Worm (Caenorhabditis elegans) whole organism, L4 larva: Measurements from ENCODE around the gene C56G2.4.
A peak's percentile ranks its signal among the peaks of the same experiment; 100 is the strongest.

Source experiments
- F44E2.7 ChIP-seq: fragments of 200-800 bp; sonication (Bioruptor generic); IDR thresholded peaks from 2 replicates; pipeline ENCODE4 v2.1.2; 2022; ENCODE audit warnings: missing genetic modification characterization, missing compliant biosample characterization
- T26A8.4 ChIP-seq: fragments of 200-800 bp; sonication (Bioruptor generic); IDR thresholded peaks from 2 replicates; pipeline ENCODE4 v1.3.6; 2022; ENCODE audit warnings: missing genetic modification characterization, missing compliant biosample characterization
- Y48G9A.11 ChIP-seq: fragments of 200-800 bp; sonication (Bioruptor generic); IDR thresholded peaks from 2 replicates; pipeline ENCODE4 v1.3.6; 2022; ENCODE audit warnings: missing genetic modification reagents, missing genetic modification characterization, missing compliant biosample characterization
- Y75B8A.6 ChIP-seq: fragments of 200-800 bp; sonication (Bioruptor generic); IDR thresholded peaks from 2 replicates; pipeline ENCODE4 v1.3.6; 2022; ENCODE audit warnings: missing genetic modification reagents, missing genetic modification characterization, missing compliant biosample characterization
- ZK546.5 ChIP-seq, 2 experiments: sonication (generic microtip); optimal IDR thresholded peaks; 2 replicates each; lab custom pipeline; 2017; ENCODE audit warnings: missing biosample characterization in 2 of 2, missing genetic modification characterization in 2 of 2
- aha-1 ChIP-seq: fragments of 150-350 bp; peaks from one replicate; lab custom pipeline; 2014; ENCODE audit warnings: missing biosample characterization, missing genetic modification characterization
- aly-2 ChIP-seq: sonication (generic microtip); optimal IDR thresholded peaks from 2 replicates; lab custom pipeline; 2018; ENCODE audit warnings: missing biosample characterization, missing genetic modification characterization
- arid-1 ChIP-seq: fragments of 200-800 bp; sonication (Bioruptor generic); conservative IDR thresholded peaks from 2 replicates; pipeline ENCODE4 v1.3.6; 2022; ENCODE audit warnings: missing genetic modification reagents, missing genetic modification characterization, missing compliant biosample characterization
- attf-4 ChIP-seq: sonication (generic microtip); optimal IDR thresholded peaks from 3 replicates; lab custom pipeline; 2017; ENCODE audit warnings: missing biosample characterization, missing genetic modification characterization
- ceh-20 ChIP-seq: fragments of 200-800 bp; sonication (Bioruptor generic); IDR thresholded peaks from 2 replicates; pipeline ENCODE4 v1.3.6; 2022; ENCODE audit warnings: missing genetic modification reagents, missing genetic modification characterization, missing compliant biosample characterization
- ceh-28 ChIP-seq: fragments of 150-350 bp; optimal IDR thresholded peaks from 2 replicates; lab custom pipeline; 2014; ENCODE audit warnings: missing biosample characterization, missing genetic modification reagents, missing genetic modification characterization
- ceh-62 ChIP-seq: sonication (generic microtip); optimal IDR thresholded peaks from 2 replicates; lab custom pipeline; 2017; ENCODE audit warnings: missing biosample characterization, missing genetic modification characterization
- ceh-82 ChIP-seq: sonication (generic microtip); optimal IDR thresholded peaks from 2 replicates; lab custom pipeline; 2017; ENCODE audit warnings: missing biosample characterization, missing genetic modification characterization
- cey-2 ChIP-seq: sonication (generic microtip); optimal IDR thresholded peaks from 3 replicates; lab custom pipeline; 2017; ENCODE audit warnings: missing genetic modification characterization, mild to moderate bottlenecking, missing compliant biosample characterization, antibody characterized with exemption, borderline replicate concordance; ENCODE audit not compliant: insufficient read depth
- daf-12 ChIP-seq: fragments of 150-350 bp; optimal IDR thresholded peaks from 2 replicates; lab custom pipeline; 2014; ENCODE audit warnings: missing biosample characterization, missing genetic modification reagents, missing genetic modification characterization
- daf-16 ChIP-seq, 3 experiments: sonication (generic microtip); optimal IDR thresholded peaks; 2 replicates each; lab custom pipeline; 2016 to 2017; ENCODE audit warnings: missing genetic modification characterization in 3 of 3, missing genetic modification reagents in 3 of 3, mild to moderate bottlenecking in 2 of 3, missing compliant biosample characterization in 2 of 3, missing biosample characterization in 1 of 3, moderate library complexity in 1 of 3
- daf-19 ChIP-seq: fragments of 200-800 bp; sonication (Bioruptor generic); conservative IDR thresholded peaks from 2 replicates; pipeline ENCODE4 v1.3.6; 2022; ENCODE audit warnings: missing genetic modification characterization, missing compliant biosample characterization
- dmd-8 ChIP-seq: fragments of 200-800 bp; sonication (Bioruptor generic); IDR thresholded peaks from 2 replicates; pipeline ENCODE4 v1.3.6; 2022; ENCODE audit warnings: missing genetic modification characterization, missing compliant biosample characterization
- dmd-9 ChIP-seq: fragments of 200-800 bp; sonication (Bioruptor generic); IDR thresholded peaks from 2 replicates; pipeline ENCODE4 v1.3.6; 2022; ENCODE audit warnings: missing genetic modification reagents, missing genetic modification characterization, missing compliant biosample characterization
- duxl-1 ChIP-seq: sonication (generic microtip); optimal IDR thresholded peaks from 2 replicates; lab custom pipeline; 2016; ENCODE audit warnings: mild to moderate bottlenecking, missing genetic modification characterization, moderate library complexity, missing compliant biosample characterization; ENCODE audit not compliant: poor library complexity
- dve-1 ChIP-seq: sonication (generic microtip); optimal IDR thresholded peaks from 2 replicates; lab custom pipeline; 2017; ENCODE audit warnings: antibody characterized with exemption, mild to moderate bottlenecking, missing genetic modification characterization, missing compliant biosample characterization; ENCODE audit not compliant: insufficient read depth
- hlh-11 ChIP-seq: fragments of 200-800 bp; sonication (Bioruptor generic); optimal IDR thresholded peaks from 2 replicates; lab custom pipeline; 2018; ENCODE audit warnings: mild to moderate bottlenecking, missing genetic modification characterization, missing compliant biosample characterization
- hlh-30 ChIP-seq: sonication (generic microtip); optimal IDR thresholded peaks from 2 replicates; lab custom pipeline; 2017; ENCODE audit warnings: antibody characterized with exemption, mild to moderate bottlenecking, missing genetic modification characterization, missing compliant biosample characterization; ENCODE audit not compliant: insufficient read depth
- hmg-1.1 ChIP-seq: fragments of 200-800 bp; sonication (Bioruptor generic); IDR thresholded peaks from 2 replicates; pipeline ENCODE4 v1.3.6; 2022; ENCODE audit warnings: missing genetic modification reagents, missing genetic modification characterization, missing compliant biosample characterization
- lin-1 ChIP-seq: fragments of 200-800 bp; sonication (Bioruptor generic); IDR thresholded peaks from 2 replicates; pipeline ENCODE4 v1.3.6; 2022; ENCODE audit warnings: missing genetic modification reagents, missing genetic modification characterization, missing compliant biosample characterization
- lin-15B ChIP-seq: fragments of 150-350 bp; sonication (generic microtip); optimal IDR thresholded peaks from 3 replicates; lab custom pipeline; 2014; ENCODE audit warnings: missing biosample characterization, missing genetic modification characterization
- lin-39 ChIP-seq: fragments of 150-350 bp; optimal IDR thresholded peaks from 2 replicates; lab custom pipeline; 2014; ENCODE audit warnings: missing biosample characterization, missing genetic modification reagents, missing genetic modification characterization
- madf-9 ChIP-seq: fragments of 200-800 bp; sonication (Bioruptor generic); conservative IDR thresholded peaks from 2 replicates; pipeline ENCODE4 v1.3.6; 2022; ENCODE audit warnings: missing genetic modification reagents, missing genetic modification characterization, missing compliant biosample characterization
- mdt-29 ChIP-seq: fragments of 200-800 bp; sonication (Bioruptor generic); IDR thresholded peaks from 2 replicates; pipeline ENCODE4 v1.3.6; 2022; ENCODE audit warnings: missing genetic modification reagents, missing genetic modification characterization, missing compliant biosample characterization
- mep-1 ChIP-seq: fragments of 150-350 bp; sonication (generic microtip); optimal IDR thresholded peaks from 3 replicates; lab custom pipeline; 2014; ENCODE audit warnings: missing biosample characterization, missing genetic modification characterization
- mxl-3 ChIP-seq: fragments of 200-800 bp; sonication (Bioruptor generic); optimal IDR thresholded peaks from 2 replicates; lab custom pipeline; 2018; ENCODE audit warnings: mild to moderate bottlenecking, missing genetic modification characterization, missing compliant biosample characterization
- nhr-10 ChIP-seq: fragments of 150-350 bp; optimal IDR thresholded peaks from 2 replicates; lab custom pipeline; 2014; ENCODE audit warnings: missing biosample characterization, missing genetic modification characterization
- nhr-102 ChIP-seq: sonication (generic microtip); optimal IDR thresholded peaks from 2 replicates; lab custom pipeline; 2016; ENCODE audit warnings: mild to moderate bottlenecking, missing genetic modification characterization, moderate library complexity, missing compliant biosample characterization
- nhr-11 ChIP-seq: fragments of 150-350 bp; optimal IDR thresholded peaks from 2 replicates; lab custom pipeline; 2014; ENCODE audit warnings: missing biosample characterization, missing genetic modification characterization
- nhr-28 ChIP-seq: fragments of 150-350 bp; optimal IDR thresholded peaks from 2 replicates; lab custom pipeline; 2014; ENCODE audit warnings: missing biosample characterization, missing genetic modification characterization
- nhr-41 ChIP-seq: fragments of 200-800 bp; sonication (Bioruptor generic); IDR thresholded peaks from 2 replicates; pipeline ENCODE4 v1.3.6; 2022; ENCODE audit warnings: missing genetic modification reagents, missing genetic modification characterization, missing compliant biosample characterization
- nhr-6 ChIP-seq: fragments of 150-350 bp; optimal IDR thresholded peaks from 2 replicates; lab custom pipeline; 2014; ENCODE audit warnings: missing biosample characterization, missing genetic modification characterization
- nhr-76 ChIP-seq: fragments of 150-350 bp; optimal IDR thresholded peaks from 2 replicates; lab custom pipeline; 2014; ENCODE audit warnings: missing biosample characterization, missing genetic modification characterization
- nhr-77 ChIP-seq: fragments of 150-350 bp; optimal IDR thresholded peaks from 2 replicates; lab custom pipeline; 2014; ENCODE audit warnings: missing biosample characterization, missing genetic modification characterization
- pha-4 ChIP-seq, 2 experiments: fragments of 150-350 bp in 1 of 2; fragments of 200-800 bp in 1 of 2; sonication (Bioruptor generic) in 1 of 2; IDR thresholded peaks in 1 of 2; optimal IDR thresholded peaks in 1 of 2; 2 replicates each; pipeline versions ENCODE4 v1.3.6 to Lab custom; 2014 to 2022; ENCODE audit warnings: missing genetic modification characterization in 2 of 2, missing genetic modification reagents in 2 of 2, missing biosample characterization in 1 of 2, missing compliant biosample characterization in 1 of 2
- php-3 ChIP-seq: fragments of 200-800 bp; sonication (Bioruptor generic); IDR thresholded peaks from 2 replicates; pipeline ENCODE4 v1.3.6; 2022; ENCODE audit warnings: missing genetic modification reagents, missing genetic modification characterization, missing compliant biosample characterization
- rbr-2 ChIP-seq: sonication (generic microtip); optimal IDR thresholded peaks from 2 replicates; lab custom pipeline; 2016; ENCODE audit warnings: missing genotype, missing genetic modification characterization, missing compliant biosample characterization
- saeg-2 ChIP-seq: fragments of 200-800 bp; sonication (Bioruptor generic); IDR thresholded peaks from 2 replicates; pipeline ENCODE4 v1.3.6; 2022; ENCODE audit warnings: missing genetic modification reagents, missing genetic modification characterization, missing compliant biosample characterization
- skn-1 ChIP-seq: fragments of 150-350 bp; optimal IDR thresholded peaks from 2 replicates; lab custom pipeline; 2014; ENCODE audit warnings: missing biosample characterization, missing genetic modification characterization
- snpc-4 ChIP-seq: fragments of 150-350 bp; optimal IDR thresholded peaks from 2 replicates; lab custom pipeline; 2014; ENCODE audit warnings: missing biosample characterization, missing genetic modification characterization
- tag-97 ChIP-seq: fragments of 200-800 bp; sonication (Bioruptor generic); IDR thresholded peaks from 2 replicates; pipeline ENCODE4 v1.3.6; 2022; ENCODE audit warnings: missing genetic modification characterization, missing compliant biosample characterization
- tra-1 ChIP-seq: fragments of 200-800 bp; sonication (Bioruptor generic); IDR thresholded peaks from 2 replicates; pipeline ENCODE4 v1.3.6; 2022; ENCODE audit warnings: missing genetic modification reagents, missing genetic modification characterization, missing compliant biosample characterization
- zag-1 ChIP-seq: fragments of 150-350 bp; optimal IDR thresholded peaks from 2 replicates; lab custom pipeline; 2014; ENCODE audit warnings: missing biosample characterization, missing genetic modification characterization
- zfp-2 ChIP-seq: sonication (generic microtip); optimal IDR thresholded peaks from 2 replicates; lab custom pipeline; 2016; ENCODE audit warnings: mild to moderate bottlenecking, missing genetic modification characterization, missing compliant biosample characterization
- zip-2 ChIP-seq: fragments of 150-350 bp; optimal IDR thresholded peaks from 2 replicates; lab custom pipeline; 2014; ENCODE audit warnings: missing biosample characterization, missing genetic modification characterization
- ztf-11 ChIP-seq: fragments of 150-350 bp; optimal IDR thresholded peaks from 2 replicates; lab custom pipeline; 2014; ENCODE audit warnings: missing biosample characterization, missing genetic modification characterization
- ztf-7 ChIP-seq: fragments of 150-350 bp; optimal IDR thresholded peaks from 2 replicates; lab custom pipeline; 2014; ENCODE audit warnings: missing biosample characterization, missing genetic modification characterization

The C56G2.4 gene

DNA sequence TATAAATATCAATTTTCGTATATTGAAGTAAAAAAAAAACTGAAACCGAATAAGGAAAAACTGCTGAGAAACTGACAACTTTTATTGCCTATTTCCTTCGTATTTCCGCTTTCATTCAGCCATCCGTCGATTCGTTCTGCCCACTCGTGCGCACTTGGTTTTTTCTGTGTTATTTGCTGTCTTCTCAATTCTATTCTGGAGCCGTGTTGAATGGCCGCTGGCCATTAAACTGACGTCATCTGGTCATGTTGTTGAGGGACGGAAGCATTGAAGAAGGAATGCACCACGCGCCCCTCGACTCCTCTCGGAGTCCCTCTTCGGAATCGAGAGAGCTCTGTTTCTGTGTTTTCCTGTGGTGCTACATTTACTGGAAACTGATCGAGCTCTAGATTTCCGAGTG, 17.0 kb downstream of the C56G2.4 start:
- TF ChIP-seq nhr-10 (tag; lab: Kevin White, UChicago) = no peak
- peak; percentile 37 for TF ChIP-seq rbr-2
- TF ChIP-seq hlh-30 (tag; lab: Kevin White, UChicago) = peak; percentile 77
- no peak for TF ChIP-seq madf-9 (GFP tag; lab: Robert Waterston, UW)
- no peak for TF ChIP-seq hlh-11
- TF ChIP-seq ceh-82 (tag; lab: Kevin White, UChicago) = no peak
- TF ChIP-seq mdt-29 (GFP tag; lab: Robert Waterston, UW) = no peak
- TF ChIP-seq attf-4 (tag; lab: Kevin White, UChicago) = no peak
- no peak for TF ChIP-seq daf-19 (GFP tag; lab: Robert Waterston, UW)
- no peak for TF ChIP-seq nhr-41
- TF ChIP-seq dmd-8 = no peak
- TF ChIP-seq duxl-1 = no peak
- 0 out of 2 replicates have a peak, but pooled peaks have one; percentile 16 for TF ChIP-seq hmg-1.1
- TF ChIP-seq lin-39 (tag; lab: Kevin White, UChicago) = no peak
- no peak for TF ChIP-seq arid-1
- TF ChIP-seq daf-12 = no peak
- no peak for TF ChIP-seq zip-2 (tag; lab: Kevin White, UChicago)
- no peak for TF ChIP-seq lin-1 (GFP tag; lab: Robert Waterston, UW)
- no peak for TF ChIP-seq nhr-77 (tag; lab: Kevin White, UChicago)
- no peak for TF ChIP-seq ztf-11 (tag; lab: Kevin White, UChicago)
- no peak for TF ChIP-seq T26A8.4 (GFP tag; lab: Robert Waterston, UW)
- TF ChIP-seq zfp-2 (tag; lab: Kevin White, UChicago) = no peak
- TF ChIP-seq nhr-76 (tag; lab: Kevin White, UChicago) = no peak
- TF ChIP-seq tra-1 (GFP tag; lab: Robert Waterston, UW) = no peak
- no peak for TF ChIP-seq ceh-28 (tag; lab: Kevin White, UChicago)
- TF ChIP-seq ceh-62 (tag; lab: Kevin White, UChicago) = no peak
- TF ChIP-seq skn-1 (tag; lab: Kevin White, UChicago) = no peak
- no peak for TF ChIP-seq aly-2 (tag; lab: Kevin White, UChicago)
- no peak for TF ChIP-seq dve-1 (tag; lab: Kevin White, UChicago)
- no peak for TF ChIP-seq pha-4 (GFP tag; IDR thresholded peaks at IDR 0.05; lab: Robert Waterston, UW)
- TF ChIP-seq pha-4 (tag; optimal IDR thresholded peaks at IDR 0.05; lab: Kevin White, UChicago) = no peak
- TF ChIP-seq zag-1 = no peak
- no peak for TF ChIP-seq nhr-11 (tag; lab: Kevin White, UChicago)
- no peak for TF ChIP-seq nhr-28 (tag; lab: Kevin White, UChicago)
- no peak for TF ChIP-seq Y48G9A.11
- no peak for TF ChIP-seq ZK546.5 (tag; optimal IDR thresholded peaks at IDR 0.05; lab: Kevin White, UChicago)
- TF ChIP-seq aha-1 (tag; lab: Kevin White, UChicago) = peak; percentile 88
- no peak for TF ChIP-seq cey-2 (tag; lab: Kevin White, UChicago)
- TF ChIP-seq daf-16 (GFP tag; optimal IDR thresholded peaks at IDR 0.05; lab: Kevin White, UChicago) = no peak
- no peak for TF ChIP-seq daf-16 (tag; optimal IDR thresholded peaks at IDR 0.05; lab: Kevin White, UChicago)
- no peak for TF ChIP-seq snpc-4 (tag; lab: Kevin White, UChicago)
- no peak for TF ChIP-seq ztf-7 (tag; lab: Kevin White, UChicago)
- TF ChIP-seq nhr-6 = no peak
- no peak for TF ChIP-seq F44E2.7 (GFP tag; lab: Robert Waterston, UW)
- no peak for TF ChIP-seq ceh-20 (GFP tag; lab: Robert Waterston, UW)
- TF ChIP-seq dmd-9 (GFP tag; lab: Robert Waterston, UW) = no peak
- no peak for TF ChIP-seq Y75B8A.6 (GFP tag; lab: Robert Waterston, UW)
- no peak for TF ChIP-seq saeg-2
- no peak for TF ChIP-seq php-3 (GFP tag; lab: Robert Waterston, UW)
- TF ChIP-seq nhr-102 (tag; lab: Kevin White, UChicago) = no peak
- peak; percentile 16 for TF ChIP-seq mep-1 (tag; lab: Kevin White, UChicago)
- no peak for TF ChIP-seq lin-15B (tag; lab: Kevin White, UChicago)
- TF ChIP-seq mxl-3 (GFP tag; lab: Kevin White, UChicago) = no peak
- no peak for TF ChIP-seq tag-97 (GFP tag; lab: Robert Waterston, UW)
